Worm (Caenorhabditis elegans): ENCODE data around the gene usp-50.
"Not testable (repeated sequence)": the region's sequence is repeated elsewhere in the genome, so short reads cannot be mapped to it uniquely, and the experiment has no call there.

usp-50 gene

DNA sequence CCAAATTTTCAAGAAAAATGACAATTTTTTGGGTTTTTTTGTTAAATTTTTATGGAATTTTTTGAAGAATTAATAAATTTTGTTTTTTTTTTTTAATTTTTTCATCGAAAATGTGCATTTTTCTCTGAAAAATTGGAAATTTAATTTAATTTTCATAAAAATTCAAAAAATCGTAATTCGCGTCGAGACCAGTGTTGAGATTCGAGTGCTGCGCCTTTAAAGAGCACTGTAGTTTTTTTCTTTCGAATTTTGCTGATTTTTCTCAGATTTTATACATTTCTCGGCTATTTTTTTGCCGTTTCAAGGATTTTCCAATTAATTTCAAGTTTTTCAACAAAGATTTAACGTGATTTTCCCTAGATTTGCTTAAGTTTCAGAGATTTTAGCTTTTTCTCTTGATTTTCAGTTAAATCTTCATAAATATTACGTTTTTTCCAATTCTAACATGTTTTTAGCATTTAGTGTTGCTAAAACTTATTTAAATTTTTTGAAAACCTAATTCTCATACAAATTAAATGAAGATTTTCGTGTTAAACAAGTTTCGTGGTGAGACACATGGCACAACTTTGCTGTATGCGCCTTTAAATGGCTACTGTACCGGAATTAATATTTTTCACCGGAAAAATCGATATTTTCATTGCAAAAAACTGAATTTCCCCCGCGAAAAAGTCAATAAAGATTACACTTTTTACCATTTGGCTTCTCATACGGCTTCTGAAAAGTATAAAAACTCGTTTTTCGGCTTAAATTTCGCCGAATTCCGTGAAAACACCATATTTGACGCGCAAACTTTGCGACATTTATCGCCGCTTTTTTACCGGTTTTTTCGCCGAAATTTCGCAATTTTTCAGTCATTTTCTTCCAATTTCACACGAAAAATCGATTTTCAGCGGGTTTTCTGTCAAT lies at the start of gene usp-50:
usp-50 (plus strand) TSS at position 822 of the 906 bp plus-strand sequence.
- not testable (repeated sequence) for TF ChIP-seq flh-1, lin-32, ham-2 (GFP tag; optimal IDR thresholded peaks at IDR 0.05)

DNA sequence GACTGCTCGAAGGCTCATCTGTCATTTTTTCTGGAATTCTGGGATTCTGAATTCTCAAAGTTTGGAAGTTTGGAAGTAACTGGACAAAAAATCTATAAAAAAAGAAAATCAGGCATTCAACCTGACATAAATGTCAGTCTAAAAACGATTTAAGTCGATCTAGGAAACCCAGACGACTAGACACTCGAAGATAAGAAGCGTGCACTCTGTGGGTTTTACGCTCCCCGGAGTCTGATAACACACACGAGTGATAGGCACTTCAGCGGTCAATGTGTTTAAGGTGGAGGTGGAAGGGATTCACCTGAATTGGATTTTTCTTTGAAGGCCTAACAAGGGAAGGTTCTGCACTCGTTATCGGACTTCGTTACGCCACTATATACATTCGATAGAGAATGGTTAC lies 35.8 kb upstream of the usp-50 start, which contains the start of gene C06H5.6:
C06H5.6 (minus strand) TSS at position 46 of the 400 bp plus-strand sequence.
- TF ChIP-seq nhr-12 (tag; optimal IDR thresholded peaks at IDR 0.05) (no peak), nhr-76 (tag; optimal IDR thresholded peaks at IDR 0.05) (no peak), ces-1 (GFP tag; optimal IDR thresholded peaks at IDR 0.05) (no peak), mab-5 (tag; optimal IDR thresholded peaks at IDR 0.05) (no peak), bed-3 (GFP tag; optimal IDR thresholded peaks at IDR 0.05) (no peak), unc-39 (tag; optimal IDR thresholded peaks at IDR 0.05) (no peak), ceh-43 (GFP tag; optimal IDR thresholded peaks at IDR 0.05) (no peak), mep-1 (tag; optimal IDR thresholded peaks at IDR 0.05) (no peak), drap-1 (GFP tag; optimal IDR thresholded peaks at IDR 0.05) (no peak)

DNA sequence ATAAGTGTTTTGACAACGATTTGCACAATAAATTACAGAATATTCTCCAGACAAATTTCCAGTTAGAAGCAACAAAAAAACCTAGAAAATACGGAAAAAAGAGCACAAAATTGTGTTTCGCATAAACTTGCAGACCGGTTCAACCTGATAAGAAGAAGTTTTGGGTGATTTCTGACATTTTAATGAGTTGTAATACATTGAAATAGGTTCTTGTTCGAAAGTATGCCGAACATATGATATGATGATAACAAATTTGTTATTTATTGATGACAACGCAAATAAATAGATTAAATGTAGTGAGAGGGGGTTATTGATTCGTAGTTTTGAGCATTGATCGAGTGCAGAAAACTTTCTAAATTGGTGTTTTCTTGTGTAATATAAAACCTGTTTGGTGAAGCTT lies 33.4 kb upstream of the usp-50 start:
- TF ChIP-seq mep-1 (tag; optimal IDR thresholded peaks at IDR 0.05) (no peak), lin-32 (GFP tag; optimal IDR thresholded peaks at IDR 0.05) (no peak), drap-1 (GFP tag; optimal IDR thresholded peaks at IDR 0.05) (no peak), mls-2 (tag; optimal IDR thresholded peaks at IDR 0.05) (no peak), bed-3 (GFP tag; optimal IDR thresholded peaks at IDR 0.05) (no peak), cnd-1 (tag; optimal IDR thresholded peaks at IDR 0.05) (no peak), lsy-2 (tag; optimal IDR thresholded peaks at IDR 0.05) (no peak), nhr-2 (tag; optimal IDR thresholded peaks at IDR 0.05) (no peak)

DNA sequence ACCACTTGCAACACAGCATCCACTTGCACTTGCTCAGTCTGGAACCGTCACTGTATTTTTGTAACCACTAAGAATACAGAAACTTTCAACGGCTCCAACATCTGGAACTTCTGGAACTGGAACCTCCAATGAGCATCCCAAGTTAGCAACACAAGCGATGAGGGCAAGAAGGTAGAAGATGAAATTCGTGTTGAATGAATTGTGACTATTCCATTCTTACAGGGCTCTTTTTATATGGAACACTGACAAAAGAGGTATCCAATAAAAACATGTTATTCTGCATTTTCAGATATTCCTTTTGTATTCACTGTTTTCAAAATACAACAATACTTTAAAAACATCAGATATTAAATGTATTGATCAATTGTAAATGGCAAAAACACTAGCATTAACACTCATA lies 30.8 kb upstream of the usp-50 start, which contains the start of gene C06H5.11:
C06H5.11 (minus strand) TSS at position 101 of the 400 bp plus-strand sequence.
- not testable (repeated sequence) for TF ChIP-seq unc-62 (GFP tag; optimal IDR thresholded peaks at IDR 0.05); M03D4.4 (tag; optimal IDR thresholded peaks at IDR 0.05); mab-5 (tag; optimal IDR thresholded peaks at IDR 0.05)

DNA sequence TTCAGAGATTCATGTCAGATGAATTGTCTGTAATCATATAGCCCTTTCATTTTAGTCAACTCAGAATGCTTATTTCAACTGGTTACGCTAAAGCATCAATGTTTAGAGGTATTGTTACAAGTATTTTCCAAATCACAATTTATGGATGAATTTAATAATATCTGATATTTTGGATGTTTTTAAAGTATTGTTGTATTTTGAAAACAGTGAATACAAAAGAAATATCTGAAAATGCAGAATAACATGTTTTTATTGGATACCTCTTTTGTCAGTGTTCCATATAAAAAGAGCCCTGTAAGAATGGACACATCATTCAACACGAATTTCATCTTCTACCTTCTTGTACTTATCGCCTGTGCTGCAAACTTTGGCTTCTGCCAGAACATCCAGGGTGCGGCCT lies 30.2 kb upstream of the usp-50 start, which contains the start of gene C06H5.12:
C06H5.12 (plus strand) TSS at position 301 of the 400 bp plus-strand sequence.
- not testable (repeated sequence) for TF ChIP-seq hlh-1, nhr-28, nhr-237 (tag; optimal IDR thresholded peaks at IDR 0.05)

DNA sequence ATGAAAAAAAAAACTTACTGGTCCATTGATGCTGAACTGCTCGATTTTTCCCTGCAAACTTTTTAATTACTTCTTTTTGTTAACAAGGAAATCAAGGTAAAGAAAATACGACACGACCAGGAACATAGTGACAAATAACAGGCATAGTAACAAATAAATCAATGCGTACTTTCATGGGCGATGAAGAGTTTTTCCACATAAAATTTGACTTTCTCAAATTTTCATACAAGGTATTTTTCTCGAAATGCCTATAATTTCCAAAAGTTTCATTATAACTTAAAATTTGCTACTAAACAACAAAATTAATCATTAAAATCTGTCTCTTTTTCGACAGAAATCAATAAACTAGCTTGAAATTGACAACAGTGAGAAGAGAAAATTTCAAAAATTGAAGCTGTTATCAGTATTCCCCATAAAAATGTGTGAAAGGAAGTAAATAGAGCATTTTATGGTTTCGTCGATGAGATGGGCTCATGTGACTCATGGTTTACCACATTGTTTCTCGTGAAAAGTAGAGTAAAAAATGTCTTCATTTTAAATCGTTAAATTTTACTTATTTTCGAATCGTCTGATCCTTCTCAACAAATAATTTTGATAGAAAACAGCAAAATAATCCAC lies 27.9 kb upstream of the usp-50 start, which contains the start of gene fbxa-156:
fbxa-156 (minus strand) TSS at position 51 of the 618 bp plus-strand sequence.
- TF ChIP-seq lin-32 (GFP tag; optimal IDR thresholded peaks at IDR 0.05) (no peak), sem-2 (GFP tag; optimal IDR thresholded peaks at IDR 0.05) (no peak), ceh-83 (GFP tag; optimal IDR thresholded peaks at IDR 0.05) (no peak), nhr-12 (tag; optimal IDR thresholded peaks at IDR 0.05) (no peak), tbx-8 (GFP tag; optimal IDR thresholded peaks at IDR 0.05) (no peak), bed-3 (GFP tag; optimal IDR thresholded peaks at IDR 0.05) (no peak), snpc-4 (tag; optimal IDR thresholded peaks at IDR 0.05) (no peak), nhr-237 (tag; optimal IDR thresholded peaks at IDR 0.05) (no peak), M03D4.4 (tag; optimal IDR thresholded peaks at IDR 0.05) (no peak), elt-1 (tag; optimal IDR thresholded peaks at IDR 0.05; ENCODE audit: borderline replicate concordance, insufficient read depth) (no peak), elt-3 (tag; optimal IDR thresholded peaks at IDR 0.05) (no peak), hlh-1 (tag; optimal IDR thresholded peaks at IDR 0.05) (no peak), mep-1 (tag; optimal IDR thresholded peaks at IDR 0.05) (no peak), nhr-76 (tag; optimal IDR thresholded peaks at IDR 0.05) (no peak), lsy-2 (tag; optimal IDR thresholded peaks at IDR 0.05) (no peak), ces-1 (GFP tag; optimal IDR thresholded peaks at IDR 0.05) (no peak), ceh-43 (GFP tag; optimal IDR thresholded peaks at IDR 0.05) (no peak), nhr-28 (tag; optimal IDR thresholded peaks at IDR 0.05) (no peak), mls-2 (tag; optimal IDR thresholded peaks at IDR 0.05) (no peak)
